Fruit fly (Drosophila melanogaster): ENCODE measurements around the gene CG6678.

DNA sequence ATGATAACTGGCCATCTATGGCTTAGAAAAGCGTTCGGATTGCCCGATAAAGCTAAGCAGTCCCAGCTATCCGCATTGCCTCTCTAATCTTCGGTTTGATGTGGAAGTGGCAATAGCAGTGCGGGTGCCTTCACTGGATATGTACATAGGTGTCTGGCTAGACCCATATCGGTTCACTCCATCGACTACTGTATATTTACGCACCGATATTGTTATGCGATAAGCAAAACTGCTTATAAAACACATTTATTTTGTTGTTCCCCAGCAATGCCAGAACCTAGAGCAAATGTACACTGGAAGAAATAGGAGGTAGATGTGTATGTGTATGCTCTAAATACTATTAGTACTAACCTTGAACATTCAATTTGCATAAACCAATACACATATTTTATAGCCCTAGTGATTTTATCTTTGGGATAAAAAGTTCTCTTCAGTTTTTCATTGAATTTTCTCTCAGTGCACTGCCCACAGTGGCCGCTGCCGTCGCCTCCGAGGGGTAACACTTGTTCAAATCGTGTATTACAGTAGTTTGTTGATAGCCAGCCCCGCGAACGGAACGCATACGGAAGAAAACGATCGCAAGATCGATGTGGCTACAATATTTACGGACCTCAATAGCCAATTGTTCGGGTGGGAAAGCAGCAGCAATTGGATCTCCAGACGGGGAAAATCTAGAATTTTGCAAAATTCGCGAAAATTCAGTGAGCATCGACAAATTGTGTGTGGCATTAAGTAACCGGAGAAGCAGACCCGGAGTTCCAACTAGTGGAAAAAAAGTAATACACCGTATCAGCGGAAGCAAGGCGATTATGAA, 16.5 kb upstream of the CG6678 start, which contains the start of gene CG31431:
- TF ChIP-seq Sin3A (optimal IDR thresholded peaks at IDR 0.05) (no peak), ttk (optimal IDR thresholded peaks at IDR 0.05) (no peak), Myc (optimal IDR thresholded peaks at IDR 0.05) (no peak), h (optimal IDR thresholded peaks at IDR 0.05) (no peak)
